Fruit fly (Drosophila melanogaster): ENCODE results near the gene CG3982.
A peak's percentile ranks its signal among the peaks of the same experiment; 100 is the strongest.

The CG3982 gene

DNA sequence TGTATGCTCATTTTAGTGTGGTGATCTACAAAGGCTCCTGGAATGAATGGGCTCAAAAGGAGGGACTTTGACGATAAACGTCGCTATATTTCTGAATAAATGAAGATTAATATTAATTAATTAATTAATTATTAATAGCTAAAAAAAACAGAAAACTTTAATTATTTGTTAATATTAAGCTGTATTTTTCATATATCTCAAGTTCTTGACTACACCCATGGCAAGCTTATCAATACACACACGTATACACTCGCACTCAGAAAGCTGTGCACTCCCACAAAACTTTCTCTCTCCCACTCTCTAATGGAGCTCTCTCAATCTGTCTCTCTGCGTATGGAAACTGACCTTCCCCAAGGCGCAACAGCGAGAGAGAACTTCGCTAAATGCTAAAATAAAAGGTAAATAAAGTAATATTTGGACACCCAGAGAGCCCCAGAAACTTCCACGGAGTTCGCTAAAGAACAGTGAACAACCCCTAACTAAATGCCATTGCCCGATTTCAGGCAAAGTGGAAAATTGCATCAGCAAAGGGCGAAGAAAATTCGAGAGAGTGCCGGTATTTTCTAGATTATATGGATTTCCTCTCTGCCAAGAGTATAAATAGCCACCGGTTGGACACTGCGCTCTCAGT lies 43.7 kb downstream of the CG3982 start (continued):
- TF ChIP-seq CG18764 (GFP tag; optimal IDR thresholded peaks at IDR 0.05) (peak; percentile 36), repo (GFP tag; optimal IDR thresholded peaks at IDR 0.05) (no peak), tgo (GFP tag; IDR thresholded peaks at IDR 0.05) (peak; percentile 67; the same call in 2 of the 3 replicates), grn (GFP tag; optimal IDR thresholded peaks at IDR 0.05) (no peak), Lpt (GFP tag; optimal IDR thresholded peaks at IDR 0.05) (no peak), HmgZ (tag; optimal IDR thresholded peaks at IDR 0.05) (peak; percentile 4), Nf-YA (GFP tag; IDR thresholded peaks at IDR 0.05) (peak; percentile 28; the same call in 1 of the 2 replicates), CG15696 (tag; optimal IDR thresholded peaks at IDR 0.05) (no peak), grau (tag; optimal IDR thresholded peaks at IDR 0.05) (peak; percentile 56), bsh (GFP tag; optimal IDR thresholded peaks at IDR 0.05) (peak; percentile 39 to 81), CG13296 (GFP tag; optimal IDR thresholded peaks at IDR 0.05) (peak; percentile 79), CG7357 (GFP tag; IDR thresholded peaks at IDR 0.05) (no peak), H15 (GFP tag; IDR thresholded peaks at IDR 0.05) (peak; percentile 62; the same call in 1 of the 3 replicates), dan (GFP tag; IDR thresholded peaks at IDR 0.05) (no peak), sens-2 (GFP tag; IDR thresholded peaks at IDR 0.05) (peak; percentile 73), CG9932 (GFP tag; IDR thresholded peaks at IDR 0.05) (peak; percentile 61), pum (GFP tag; optimal IDR thresholded peaks at IDR 0.05) (no peak), psq (GFP tag; optimal IDR thresholded peaks at IDR 0.05) (peak; percentile 9), gem (tag; optimal IDR thresholded peaks at IDR 0.05) (peak; percentile 83), cato (GFP tag; optimal IDR thresholded peaks at IDR 0.05; ENCODE audit: borderline replicate concordance) (peak; percentile 18), sug (tag; optimal IDR thresholded peaks at IDR 0.05) (no peak), CG43689 (GFP tag; IDR thresholded peaks at IDR 0.05) (no peak), CTCF (GFP tag; optimal IDR thresholded peaks at IDR 0.05) (peak; percentile 2), CG4360 (GFP tag; IDR thresholded peaks at IDR 0.05) (0 out of 2 replicates have a peak, but pooled peaks have one; percentile 38), CG17385 (GFP tag; optimal IDR thresholded peaks at IDR 0.05) (peak; percentile 66), CG12744 (GFP tag; optimal IDR thresholded peaks at IDR 0.05) (no peak), CG10543 (GFP tag; optimal IDR thresholded peaks at IDR 0.05) (peak; percentile 49), CG3163 (GFP tag; optimal IDR thresholded peaks at IDR 0.05) (no peak), CG18619 (GFP tag; optimal IDR thresholded peaks at IDR 0.05) (peak; percentile 48), hb (GFP tag; IDR thresholded peaks at IDR 0.05; ENCODE audit: partially characterized antibody) (no peak), sc (optimal IDR thresholded peaks at IDR 0.05) (no peak), sc (GFP tag; optimal IDR thresholded peaks at IDR 0.05) (peak; percentile 55), CG1792 (GFP tag; optimal IDR thresholded peaks at IDR 0.05) (no peak), CG10274 (GFP tag; optimal IDR thresholded peaks at IDR 0.05) (no peak), Sry-δ (GFP tag; optimal IDR thresholded peaks at IDR 0.05) (no peak), CG11696 (GFP tag; IDR thresholded peaks at IDR 0.05) (peak; percentile 58), Atf6 (GFP tag; IDR thresholded peaks at IDR 0.05) (peak; percentile 62), dpn (GFP tag; optimal IDR thresholded peaks at IDR 0.05) (peak in 1 of 2 experiments; percentile 43), Blimp-1 (GFP tag; optimal IDR thresholded peaks at IDR 0.05) (peak; percentile 78), unc-4 (GFP tag; IDR thresholded peaks at IDR 0.05; ENCODE audit: partially characterized antibody) (peak; percentile 54), CG10431 (GFP tag; optimal IDR thresholded peaks at IDR 0.05) (no peak), nerfin-2 (GFP tag; IDR thresholded peaks at IDR 0.05; ENCODE audit: partially characterized antibody) (no peak), CG14441 (GFP tag; IDR thresholded peaks at IDR 0.05) (peak; percentile 56), CG10654 (GFP tag; optimal IDR thresholded peaks at IDR 0.05) (peak; percentile 28), ac (GFP tag; optimal IDR thresholded peaks at IDR 0.05) (no peak), CG3838 (GFP tag; optimal IDR thresholded peaks at IDR 0.05) (no peak), knrl (GFP tag; IDR thresholded peaks at IDR 0.05; ENCODE audit: partially characterized antibody) (no peak), CG11247 (GFP tag; IDR thresholded peaks at IDR 0.05) (peak; percentile 58), pzg (GFP tag; optimal IDR thresholded peaks at IDR 0.05) (no peak), chm (GFP tag; IDR thresholded peaks at IDR 0.05) (peak; percentile 57; the same call in 1 of the 2 replicates), CG9609 (GFP tag; optimal IDR thresholded peaks at IDR 0.05) (no peak)

All from whole organism, embryonic.